Worm (Caenorhabditis elegans): ENCODE results near the gene fask-1.

DNA sequence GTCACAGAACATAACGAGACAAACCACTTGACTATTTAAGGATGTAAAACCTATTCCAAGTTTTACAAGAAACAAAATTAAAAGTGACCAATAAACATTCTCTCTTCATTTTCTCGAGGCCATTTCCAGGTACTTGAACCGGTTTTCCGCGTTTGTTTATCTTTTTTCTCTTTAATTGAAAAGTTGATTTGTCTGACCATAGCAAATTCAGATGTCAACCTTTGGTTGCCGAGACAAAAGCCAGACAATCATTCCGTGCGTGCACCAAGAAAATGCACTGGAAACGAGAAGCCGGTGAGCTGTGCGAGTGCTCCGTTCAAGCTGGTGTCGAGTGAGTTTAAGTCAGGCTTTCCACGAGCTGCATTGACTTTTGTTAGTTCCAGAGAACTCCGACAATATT lies 18.4 kb upstream of the fask-1 start:
- no peak for TF ChIP-seq ceh-24 (tag; optimal IDR thresholded peaks at IDR 0.05)
- TF ChIP-seq zip-5 (tag; optimal IDR thresholded peaks at IDR 0.05), result no peak
- no peak for TF ChIP-seq pag-3 (tag; optimal IDR thresholded peaks at IDR 0.05; ENCODE audit: borderline replicate concordance)
- no peak for TF ChIP-seq sox-4 (tag; optimal IDR thresholded peaks at IDR 0.05)
- no peak for TF ChIP-seq C08G9.2 (tag; optimal IDR thresholded peaks at IDR 0.05)
- TF ChIP-seq ets-4 (tag; optimal IDR thresholded peaks at IDR 0.05), result no peak
- TF ChIP-seq ama-1 (optimal IDR thresholded peaks at IDR 0.05), result no peak
- TF ChIP-seq nfya-1 (tag; optimal IDR thresholded peaks at IDR 0.05), result no peak
- no peak for TF ChIP-seq nhr-11 (tag; optimal IDR thresholded peaks at IDR 0.05)
- no peak for TF ChIP-seq nhr-232 (tag; optimal IDR thresholded peaks at IDR 0.05)
- no peak for TF ChIP-seq K02D7.2 (tag; optimal IDR thresholded peaks at IDR 0.05)
